Fruit fly (Drosophila melanogaster) ovary, adult (tissue): ENCODE data around the gene Orc2.

Source experiments
- CG17801 ChIP-seq: fragments of 200-800 bp; optimal IDR thresholded peaks from 2 replicates; lab custom pipeline; 2019; ENCODE audit warnings: missing biosample characterization, mild to moderate bottlenecking, missing genetic modification characterization, moderate library complexity; ENCODE audit not compliant: partially characterized antibody

The Orc2 gene

DNA sequence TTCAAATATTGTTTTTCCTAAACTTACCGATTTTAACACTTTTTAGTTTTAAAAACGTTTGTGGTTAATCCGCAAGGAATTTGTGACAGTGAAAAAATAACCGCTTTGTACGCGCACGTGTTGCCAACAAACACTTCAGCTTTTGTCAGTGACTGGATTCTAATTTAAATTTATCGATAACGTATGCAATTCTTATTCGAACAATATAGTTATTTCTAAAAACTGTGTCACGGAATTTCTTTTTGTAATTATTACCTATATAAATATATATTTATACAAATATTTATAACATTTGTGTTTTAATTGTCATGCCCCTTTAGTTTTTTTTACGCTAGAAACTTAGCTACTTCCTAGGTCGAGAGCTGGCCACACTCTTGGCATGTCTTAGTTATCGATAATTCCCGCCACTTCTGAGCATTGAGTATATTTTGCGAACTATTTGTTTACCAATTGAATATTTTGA lies at the start of gene Orc2:
Orc2 (plus strand) TSS at position 373 of the 463 bp plus-strand sequence.
- no peak for TF ChIP-seq CG17801 (GFP tag; lab: Kevin White, UChicago)

DNA sequence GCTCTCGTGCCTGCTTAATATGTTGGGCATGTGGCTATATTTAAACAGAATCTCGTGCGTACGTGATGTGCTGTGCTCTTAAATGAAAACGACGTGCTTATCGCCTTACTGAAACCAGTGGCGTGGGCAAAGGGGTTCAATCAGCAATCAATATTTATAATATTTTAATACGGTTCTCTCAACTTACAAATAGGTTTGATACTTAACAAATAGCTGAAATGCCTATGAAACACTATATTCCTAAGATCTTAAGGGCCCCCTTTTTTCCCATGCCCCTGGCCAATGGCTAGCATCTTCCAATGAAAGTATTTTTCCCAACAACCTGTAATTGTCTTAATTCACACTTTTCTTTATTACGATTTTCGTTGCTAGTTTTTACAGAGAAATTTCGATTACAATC lies 49.0 kb upstream of the Orc2 start:
- TF ChIP-seq CG17801 (GFP tag; lab: Kevin White, UChicago): no peak

DNA sequence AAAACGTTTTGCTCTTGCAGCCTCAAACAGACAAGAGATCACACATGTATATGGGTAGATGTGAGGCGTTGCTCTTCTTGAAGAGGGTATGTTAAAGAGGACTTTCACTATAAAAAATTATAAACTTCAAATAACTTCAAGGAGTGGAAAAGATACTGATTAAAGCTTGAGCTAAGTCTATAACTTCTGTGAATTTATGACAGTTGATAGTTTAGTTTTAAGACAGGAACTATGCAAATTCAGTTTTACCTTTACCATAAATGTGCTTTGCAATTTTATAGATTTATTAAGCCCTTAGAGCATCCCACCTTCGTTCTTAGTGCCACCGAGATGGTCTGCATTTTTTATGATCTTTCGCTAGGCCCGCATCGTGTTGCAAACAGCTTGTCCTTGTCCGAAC lies 48.1 kb upstream of the Orc2 start:
- no peak for TF ChIP-seq CG17801 (GFP tag; lab: Kevin White, UChicago)

DNA sequence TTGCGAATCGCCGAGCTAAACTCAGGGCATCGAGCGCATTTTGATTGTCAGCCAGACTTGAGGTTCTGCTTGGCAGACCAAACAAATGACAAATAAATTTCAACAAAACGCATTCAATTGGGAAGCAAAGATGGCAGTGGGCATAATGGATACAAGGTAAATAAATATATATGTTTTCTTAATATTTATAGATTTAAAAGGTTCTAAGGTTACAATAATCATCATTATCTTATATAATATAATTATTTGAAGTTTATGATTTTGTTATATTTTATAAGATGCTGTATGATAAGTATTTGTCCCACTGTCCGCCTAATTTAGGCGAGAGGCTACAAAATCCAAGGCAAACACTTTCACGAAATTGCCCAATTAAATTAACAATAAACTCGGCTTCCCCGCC lies 46.6 kb upstream of the Orc2 start:
- no peak for TF ChIP-seq CG17801 (GFP tag; lab: Kevin White, UChicago)

DNA sequence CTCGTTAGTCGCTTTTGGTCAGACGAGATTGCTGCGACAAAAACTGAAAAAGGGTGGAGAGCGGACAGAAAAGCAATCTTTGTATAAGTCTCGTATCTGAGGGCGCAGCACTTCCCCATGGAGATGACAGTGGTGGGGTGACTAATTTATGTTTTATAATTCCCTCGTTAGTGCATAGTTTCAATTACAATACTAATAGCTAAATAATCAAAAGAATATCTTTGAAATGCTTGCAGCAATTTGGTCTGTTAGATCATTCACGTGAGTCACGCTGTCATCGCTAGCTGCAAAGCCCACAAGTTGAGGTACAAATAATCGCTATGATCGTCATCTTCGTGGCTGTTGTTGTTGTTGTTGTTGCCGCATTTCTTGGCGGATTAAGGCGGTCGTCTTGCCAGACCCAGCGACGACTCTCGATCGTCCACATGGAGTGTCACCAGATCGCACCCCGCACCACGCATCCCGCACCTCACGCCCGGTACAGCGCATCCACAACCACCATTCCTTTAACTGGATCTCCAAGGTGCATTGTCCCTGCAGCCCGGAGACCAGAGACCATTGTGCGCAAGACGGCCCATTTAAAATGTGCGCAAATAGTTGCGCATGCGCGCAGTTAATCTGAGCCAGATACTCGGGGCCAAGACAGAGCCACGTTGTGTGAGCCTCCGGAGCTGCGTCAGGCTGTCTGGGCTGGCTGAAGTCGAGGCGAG lies 42.7 kb upstream of the Orc2 start:
- no peak for TF ChIP-seq CG17801 (GFP tag; lab: Kevin White, UChicago)

DNA sequence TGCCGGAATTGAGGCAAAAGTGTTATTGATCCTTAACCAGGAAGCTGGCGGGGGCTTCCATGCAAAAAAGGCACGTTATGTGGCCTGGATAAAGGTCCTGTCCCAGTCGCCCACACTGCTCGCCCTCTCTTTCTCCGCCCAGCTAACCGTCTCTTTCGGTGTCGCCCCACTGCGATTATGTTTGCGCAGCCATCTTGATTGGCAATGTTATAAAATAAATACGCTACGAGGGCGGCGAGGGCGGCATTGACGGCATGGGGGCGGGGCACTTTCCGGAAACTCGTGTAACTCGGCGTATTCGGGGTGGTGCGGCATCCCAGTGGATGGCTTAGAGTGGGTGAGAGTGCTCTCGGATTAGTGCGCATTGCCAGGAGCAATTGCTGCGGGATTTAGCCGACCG lies 41.1 kb upstream of the Orc2 start:
- no peak for TF ChIP-seq CG17801 (GFP tag; lab: Kevin White, UChicago)

DNA sequence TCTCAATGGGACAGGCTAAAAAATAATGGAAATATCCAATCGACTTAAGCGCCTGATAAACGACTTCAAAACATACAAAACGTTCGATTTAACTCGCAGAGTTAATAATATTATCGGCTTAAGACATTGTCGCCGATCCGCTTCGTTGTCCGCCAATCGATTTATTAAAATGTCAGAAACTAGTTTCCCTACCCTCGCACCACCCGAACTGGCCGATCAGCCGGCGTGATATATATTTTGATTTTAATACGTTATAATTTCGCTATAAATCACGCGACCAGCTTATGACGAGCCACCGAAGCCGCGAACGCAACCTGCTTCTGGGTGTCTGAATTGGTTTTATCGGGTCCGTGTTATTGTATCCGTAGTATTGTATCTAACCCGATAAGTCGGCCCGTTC lies 37.1 kb upstream of the Orc2 start:
- no peak for TF ChIP-seq CG17801 (GFP tag; lab: Kevin White, UChicago)

DNA sequence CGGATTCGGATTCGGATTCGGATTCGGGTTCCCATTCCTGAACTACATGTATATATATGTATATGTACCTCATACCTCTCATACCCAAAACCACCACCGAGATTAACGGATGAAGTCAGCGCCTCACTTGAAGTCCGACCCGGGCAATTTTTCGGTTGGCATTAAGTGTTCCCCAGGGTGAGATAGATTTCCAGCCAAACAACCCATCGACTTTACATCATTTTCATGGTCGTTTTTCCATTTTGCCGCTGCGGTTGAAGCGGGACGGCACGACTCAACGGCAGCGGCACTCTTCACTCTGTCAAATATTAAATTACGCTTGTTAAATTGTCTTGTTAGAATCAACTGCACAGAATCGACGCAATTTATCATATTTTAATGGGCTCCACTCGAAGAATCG lies 34.4 kb upstream of the Orc2 start:
- no peak for TF ChIP-seq CG17801 (GFP tag; lab: Kevin White, UChicago)

DNA sequence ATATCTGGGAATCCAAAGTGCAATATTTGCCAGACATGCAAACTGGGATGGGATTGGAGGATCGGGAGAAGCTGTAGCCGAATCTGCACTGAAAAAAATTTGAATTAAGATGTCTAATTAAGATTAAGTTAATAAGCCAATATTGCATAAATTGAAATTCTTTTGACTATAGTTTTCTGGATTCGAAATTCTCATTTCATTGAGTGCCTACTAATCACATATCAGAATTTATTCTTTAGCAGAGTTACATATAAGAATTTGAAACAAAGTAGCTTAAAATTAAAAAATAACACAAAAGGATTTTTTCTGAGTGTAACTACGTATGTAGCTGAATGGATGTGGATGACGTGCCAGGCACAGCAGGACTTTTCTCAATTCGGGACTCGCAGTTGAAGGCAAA lies 32.9 kb upstream of the Orc2 start:
- TF ChIP-seq CG17801 (GFP tag; lab: Kevin White, UChicago): no peak

DNA sequence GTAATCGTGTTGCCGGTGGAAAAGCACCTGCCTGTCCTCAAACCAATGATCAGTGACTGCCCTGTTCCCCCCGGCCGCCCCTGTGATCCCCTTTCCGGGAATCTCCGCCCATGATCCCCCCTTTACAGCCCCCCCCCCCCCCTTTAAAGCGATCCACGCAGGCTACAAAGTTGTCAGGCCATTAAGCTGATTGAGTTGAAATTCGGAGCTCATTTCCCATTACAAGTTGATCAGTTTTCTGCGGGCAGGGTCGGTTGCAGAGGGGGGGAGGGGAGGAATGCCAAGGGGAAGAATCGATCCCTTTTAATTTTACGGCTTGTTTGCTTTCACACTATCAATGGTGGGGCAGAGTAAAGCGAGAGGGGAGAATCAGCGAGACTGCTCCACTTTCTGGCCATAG lies 30.7 kb upstream of the Orc2 start:
- TF ChIP-seq CG17801 (GFP tag; lab: Kevin White, UChicago): no peak

DNA sequence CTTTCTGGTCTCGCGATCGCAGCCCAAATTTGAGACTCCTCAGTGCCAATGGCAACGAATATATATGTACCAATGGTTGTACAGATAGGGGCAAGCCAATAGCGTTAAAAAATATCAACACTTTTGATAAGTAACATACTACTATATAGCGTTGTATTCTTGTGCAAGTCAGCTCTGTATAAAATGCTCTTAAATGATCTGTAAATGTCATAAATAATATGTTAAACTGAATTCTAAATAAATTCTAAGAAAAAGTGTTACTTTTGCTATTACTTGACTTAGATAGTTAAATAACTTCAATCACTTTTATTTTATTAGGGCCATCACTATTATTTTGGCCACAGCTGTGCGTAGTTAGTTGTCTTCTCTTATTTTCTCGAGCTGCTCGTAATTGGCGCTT lies 30.1 kb upstream of the Orc2 start:
- no peak for TF ChIP-seq CG17801 (GFP tag; lab: Kevin White, UChicago)

DNA sequence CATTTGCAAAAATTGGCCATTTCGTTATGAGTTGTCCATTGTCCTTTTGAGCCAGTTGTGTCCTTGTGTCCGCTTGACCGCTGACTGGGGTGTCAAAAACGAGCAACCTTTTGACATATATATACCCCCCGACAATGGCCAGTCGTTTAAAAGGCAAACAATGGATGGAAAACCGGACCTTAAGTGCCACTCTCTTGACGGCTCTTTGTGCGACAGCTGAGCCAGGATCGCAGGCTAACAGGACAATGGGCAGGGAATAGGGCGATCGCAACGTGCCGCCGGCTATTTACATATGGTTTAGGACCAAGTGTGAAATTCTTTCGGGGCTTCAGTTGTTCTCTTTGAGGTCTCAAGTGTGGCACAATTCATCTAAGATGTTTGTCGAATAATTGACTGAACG lies 28.4 kb upstream of the Orc2 start:
- TF ChIP-seq CG17801 (GFP tag; lab: Kevin White, UChicago): no peak

DNA sequence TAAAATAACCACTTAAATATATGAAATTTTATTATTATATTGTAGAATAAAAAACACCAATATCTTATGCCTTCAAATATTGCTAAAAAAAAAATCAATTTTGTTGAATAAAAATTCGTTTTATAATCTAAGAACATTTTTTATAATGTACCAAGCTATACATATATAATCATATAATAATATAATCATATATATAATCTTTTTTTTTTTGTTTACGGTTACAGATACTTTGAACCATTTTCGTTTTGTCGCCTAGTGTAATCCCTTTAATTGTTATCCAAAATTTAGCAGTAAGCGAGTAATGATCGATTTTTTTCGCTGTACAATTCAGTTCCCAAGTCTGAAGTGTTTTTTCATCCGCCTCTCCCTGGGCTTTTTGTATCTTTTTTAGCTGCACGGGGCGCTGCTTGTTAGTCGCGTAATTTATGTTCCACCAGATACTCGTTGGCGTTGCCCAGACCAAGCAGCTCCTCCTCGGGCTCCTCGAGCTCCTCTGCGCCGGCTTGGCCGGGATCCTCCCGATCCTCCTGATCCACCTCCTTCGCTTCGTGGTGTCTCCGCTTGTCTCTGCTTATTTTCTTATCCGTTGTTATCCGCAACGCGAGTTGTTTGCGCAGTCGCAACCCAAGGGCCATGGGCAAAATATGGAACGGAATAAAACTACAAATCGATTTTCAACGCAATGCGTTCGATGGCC lies 25.2 kb upstream of the Orc2 start:
- no peak for TF ChIP-seq CG17801 (GFP tag; lab: Kevin White, UChicago)

DNA sequence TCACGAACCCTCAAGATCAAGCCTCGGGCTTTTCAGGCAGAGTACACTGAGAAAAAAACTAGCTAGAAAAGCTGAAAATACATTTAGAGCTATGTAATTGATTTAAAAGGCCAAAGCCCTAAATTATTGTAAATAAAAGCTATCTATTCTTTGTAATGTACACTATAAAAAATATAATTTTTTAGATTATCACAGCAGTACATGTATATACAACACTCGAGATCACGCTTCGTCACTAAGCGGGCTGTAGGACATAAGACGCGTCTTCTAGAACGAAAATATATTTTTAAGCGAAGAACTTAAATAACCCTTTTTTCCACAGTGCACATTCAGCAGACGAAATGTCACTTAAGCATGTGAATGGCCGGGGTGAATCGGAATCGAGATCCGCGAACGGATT lies 23.3 kb upstream of the Orc2 start:
- no peak for TF ChIP-seq CG17801 (GFP tag; lab: Kevin White, UChicago)

DNA sequence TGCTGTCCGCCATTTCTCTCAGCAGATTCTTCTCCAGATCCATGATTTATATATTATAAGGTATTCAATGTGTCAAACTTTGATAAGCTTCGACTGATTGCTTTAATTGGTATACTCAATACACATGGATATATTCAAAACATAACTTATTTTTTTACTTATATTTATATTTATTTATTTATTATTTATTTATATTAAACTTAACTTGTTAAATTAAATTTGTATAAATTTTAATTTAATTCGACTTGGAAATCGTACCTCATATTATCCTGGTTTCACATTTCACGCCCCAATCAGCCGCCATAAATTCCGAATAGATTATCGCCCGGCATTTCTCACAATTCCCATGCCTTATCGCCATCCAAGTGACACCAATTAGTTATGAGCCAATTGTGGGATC lies 21.3 kb upstream of the Orc2 start, which contains the start of gene Art9:
Art9 (minus strand) TSS at position 101 of the 400 bp plus-strand sequence.
- TF ChIP-seq CG17801 (GFP tag; lab: Kevin White, UChicago): no peak

DNA sequence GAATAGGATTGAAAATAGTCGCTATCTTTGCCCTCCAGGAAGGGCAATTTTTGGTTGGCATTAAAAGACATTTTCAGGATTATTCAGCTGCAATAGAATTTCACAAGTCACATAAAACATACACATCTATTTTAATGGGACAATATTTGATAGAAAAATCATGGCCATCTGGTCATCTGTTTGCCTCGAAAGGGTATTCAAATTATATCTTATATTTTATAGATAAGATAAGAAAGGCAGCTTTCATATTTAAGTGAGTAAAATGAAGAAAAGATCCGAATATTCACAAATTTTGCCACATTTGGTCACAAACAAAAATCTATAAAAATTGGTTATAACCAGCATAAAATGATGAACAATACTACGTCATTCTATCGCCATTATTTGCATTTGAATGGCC lies 19.0 kb upstream of the Orc2 start, which contains the start of gene Art6:
Art6 (minus strand) TSS at position 101 of the 400 bp plus-strand sequence.
- no peak for TF ChIP-seq CG17801 (GFP tag; lab: Kevin White, UChicago)
